Worm (Caenorhabditis elegans): ENCODE results near the gene daf-37.
A peak's percentile ranks its signal among the peaks of the same experiment; 100 is the strongest.

The daf-37 gene

DNA sequence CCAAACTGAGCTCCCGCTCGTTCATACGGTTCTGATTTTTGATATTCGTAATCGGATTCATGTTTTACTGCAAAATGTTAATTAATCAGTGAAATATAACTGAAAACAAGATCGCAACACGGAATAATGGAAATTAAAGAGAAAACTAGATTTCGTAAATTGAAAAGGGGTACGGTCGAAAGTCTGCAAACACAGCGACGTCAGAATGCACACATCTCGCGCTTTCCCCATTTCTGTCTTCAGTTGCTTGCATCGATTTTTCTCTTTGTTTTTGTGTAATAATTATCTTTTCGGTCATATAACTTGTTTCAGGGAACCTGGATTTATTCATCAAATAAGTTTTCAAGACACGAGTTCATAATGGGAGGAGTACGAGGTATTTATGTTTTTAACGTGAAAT, 11.1 kb downstream of the daf-37 start, which contains the start of the genes rbmx-2 and C30B5.2 (continued):
- TF ChIP-seq lin-35 (GFP tag; optimal IDR thresholded peaks at IDR 0.05) (peak; percentile 37 to 69), nhr-47 (tag; optimal IDR thresholded peaks at IDR 0.05) (no peak), irx-1 (tag; optimal IDR thresholded peaks at IDR 0.05) (peak; percentile 1), unc-130 (tag; optimal IDR thresholded peaks at IDR 0.05) (peak; percentile 19), C34B4.2 (tag; optimal IDR thresholded peaks at IDR 0.05) (no peak), aly-2 (tag; optimal IDR thresholded peaks at IDR 0.05) (no peak), ztf-11 (tag; optimal IDR thresholded peaks at IDR 0.05) (no peak), nhr-237 (tag; optimal IDR thresholded peaks at IDR 0.05) (no peak), nhr-85 (tag) (no peak), nhr-20 (tag; optimal IDR thresholded peaks at IDR 0.05) (peak; percentile 41), unc-86 (tag; optimal IDR thresholded peaks at IDR 0.05) (peak; percentile 8), nhr-28 (tag; optimal IDR thresholded peaks at IDR 0.05) (no peak), snu-23 (GFP tag; optimal IDR thresholded peaks at IDR 0.05) (no peak), nhr-76 (tag; optimal IDR thresholded peaks at IDR 0.05) (no peak), fkh-8 (tag; optimal IDR thresholded peaks at IDR 0.05) (no peak), sox-4 (tag; optimal IDR thresholded peaks at IDR 0.05) (no peak), pqm-1 (tag; optimal IDR thresholded peaks at IDR 0.05) (no peak), elt-3 (tag; optimal IDR thresholded peaks at IDR 0.05) (peak in 1 of 6 experiments; percentile 37), lin-39 (tag; optimal IDR thresholded peaks at IDR 0.05) (no peak), lin-13 (GFP tag; optimal IDR thresholded peaks at IDR 0.05) (peak; percentile 6), efl-1 (optimal IDR thresholded peaks at IDR 0.05) (peak; percentile 65 to 68), efl-1 (GFP tag; optimal IDR thresholded peaks at IDR 0.05 in 1 of 2) (peak; percentile 66 to 95), ceh-82 (tag; optimal IDR thresholded peaks at IDR 0.05) (peak in 2 of 3 experiments; percentile 31 to 36), jun-1 (tag; optimal IDR thresholded peaks at IDR 0.05) (no peak), mef-2 (tag; optimal IDR thresholded peaks at IDR 0.05) (no peak), ceh-90 (tag; optimal IDR thresholded peaks at IDR 0.05) (no peak), mep-1 (tag; optimal IDR thresholded peaks at IDR 0.05) (peak; percentile 74), ztf-4 (tag; optimal IDR thresholded peaks at IDR 0.05) (no peak), unc-62 (GFP tag; optimal IDR thresholded peaks at IDR 0.05) (no peak), fkh-10 (GFP tag; optimal IDR thresholded peaks at IDR 0.05) (no peak), zip-4 (GFP tag; optimal IDR thresholded peaks at IDR 0.05) (no peak), mdl-1 (tag; optimal IDR thresholded peaks at IDR 0.05) (no peak)

DNA sequence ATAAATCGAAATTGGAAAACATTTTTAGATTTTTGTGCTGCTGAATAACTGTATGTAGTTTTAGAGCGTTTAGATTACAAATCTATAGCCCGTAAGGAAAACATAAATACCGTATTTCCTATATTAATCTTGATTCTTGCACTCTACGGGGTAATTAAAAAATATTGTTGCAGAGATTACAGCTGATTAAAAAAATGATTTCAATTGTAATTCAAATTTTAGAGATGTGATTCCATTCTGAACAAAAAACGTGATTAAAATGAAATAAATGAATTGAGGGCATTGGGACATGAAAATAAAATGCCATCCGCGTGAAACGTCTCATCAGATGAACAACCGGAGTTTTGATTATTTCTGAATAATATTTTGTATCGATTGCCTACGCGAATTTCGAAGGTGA, 15.5 kb downstream of the daf-37 start, which contains the start of gene cpb-2:
TSS of gene cpb-2 (plus strand) at position 301 of the 400 bp plus-strand sequence.
- TF ChIP-seq nhr-11 (tag; optimal IDR thresholded peaks at IDR 0.05) = no peak
- no peak for TF ChIP-seq efl-3 (GFP tag; optimal IDR thresholded peaks at IDR 0.05)
- no peak for TF ChIP-seq isw-1 (GFP tag; IDR thresholded peaks at IDR 0.05)

DNA sequence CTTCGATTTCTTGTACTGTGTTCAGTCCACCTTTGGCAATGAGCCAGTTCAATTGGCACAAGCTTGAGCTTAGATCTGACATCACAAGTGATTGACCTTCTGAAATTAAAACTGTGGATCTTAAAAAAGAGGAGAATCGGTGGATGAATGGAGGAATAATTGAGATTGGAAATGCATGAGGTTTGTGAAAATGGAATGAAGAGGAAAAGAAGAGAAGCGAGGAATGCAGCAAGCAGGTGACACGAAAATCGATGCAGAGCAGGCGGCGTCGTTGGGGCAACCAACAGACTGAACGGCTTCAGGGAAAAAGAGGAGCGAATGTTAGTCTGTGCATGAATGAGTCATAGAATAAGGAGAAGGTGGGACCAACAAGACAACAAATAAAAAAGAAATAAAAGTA, 16.7 kb downstream of the daf-37 start, which contains the start of gene fkh-8:
TSS of gene fkh-8 (minus strand) at position 101 of the 400 bp plus-strand sequence.
- TF ChIP-seq efl-1 (optimal IDR thresholded peaks at IDR 0.05) (no peak), efl-1 (GFP tag; optimal IDR thresholded peaks at IDR 0.05 in 1 of 2) (peak in 1 of 2 experiments; percentile 36), lin-14 (GFP tag; optimal IDR thresholded peaks at IDR 0.05) (peak; percentile 4), efl-3 (GFP tag; optimal IDR thresholded peaks at IDR 0.05) (no peak), ces-1 (GFP tag; optimal IDR thresholded peaks at IDR 0.05) (no peak)

DNA sequence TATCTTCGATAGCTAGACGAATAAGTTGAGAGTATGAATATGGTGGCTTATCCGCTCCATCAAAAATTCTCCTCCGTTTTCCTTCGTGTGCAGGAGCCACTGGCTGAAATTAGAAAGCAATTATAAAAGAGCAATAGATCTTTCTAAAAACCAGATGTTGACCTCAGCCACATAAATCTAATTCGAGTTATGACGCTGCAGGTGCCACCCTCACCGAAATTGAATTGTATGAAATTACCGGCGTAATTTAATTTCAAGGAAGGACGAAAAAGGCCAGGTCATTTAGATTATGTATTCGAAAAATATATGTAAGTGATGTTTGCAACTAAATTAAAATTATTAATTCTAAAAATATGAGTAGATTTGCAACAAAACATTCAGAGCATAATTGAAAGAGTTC, 17.2 kb downstream of the daf-37 start:
- TF ChIP-seq nhr-47 (tag; optimal IDR thresholded peaks at IDR 0.05) = peak; percentile 17
- no peak for TF ChIP-seq ztf-11 (tag; optimal IDR thresholded peaks at IDR 0.05)
- no peak for TF ChIP-seq fkh-4 (tag; optimal IDR thresholded peaks at IDR 0.05; ENCODE audit: borderline replicate concordance)
- TF ChIP-seq nhr-71 (tag; optimal IDR thresholded peaks at IDR 0.05) = peak; percentile 1

All from whole organism, L1 larva.